Worm (Caenorhabditis elegans) whole organism, L2 larva: ENCODE results near the gene nex-2.

Experiments used
- F13H6.1 ChIP-seq: sonication (generic microtip); optimal IDR thresholded peaks from 2 replicates; lab custom pipeline; 2016; ENCODE audit warnings: missing genetic modification characterization, missing compliant biosample characterization
- R02D3.7 ChIP-seq: fragments of 150-350 bp; optimal IDR thresholded peaks from 2 replicates; lab custom pipeline; 2014; ENCODE audit warnings: missing biosample characterization, missing genetic modification characterization
- Y55F3AM.14 ChIP-seq: fragments of 200-800 bp; sonication (Bioruptor generic); optimal IDR thresholded peaks from 2 replicates; lab custom pipeline; 2018; ENCODE audit warnings: mild to moderate bottlenecking, missing genetic modification characterization, missing compliant biosample characterization
- ZK546.5 ChIP-seq: sonication (generic microtip); optimal IDR thresholded peaks from 2 replicates; lab custom pipeline; 2017; ENCODE audit warnings: missing biosample characterization, missing genetic modification characterization
- alr-1 ChIP-seq: fragments of 150-350 bp; optimal IDR thresholded peaks from 2 replicates; lab custom pipeline; 2014; ENCODE audit warnings: missing biosample characterization, missing genetic modification characterization
- aly-2 ChIP-seq: fragments of 150-350 bp; optimal IDR thresholded peaks from 2 replicates; lab custom pipeline; 2014; ENCODE audit warnings: missing biosample characterization, missing genetic modification characterization
- blmp-1 ChIP-seq: sonication (generic microtip); optimal IDR thresholded peaks from 2 replicates; lab custom pipeline; 2017; ENCODE audit warnings: missing genetic modification characterization, mild to moderate bottlenecking, missing compliant biosample characterization, antibody characterized with exemption, moderate library complexity; ENCODE audit not compliant: insufficient read depth
- ceh-16 ChIP-seq: fragments of 150-350 bp; optimal IDR thresholded peaks from 2 replicates; lab custom pipeline; 2014; ENCODE audit warnings: missing biosample characterization, missing genetic modification characterization
- ceh-82 ChIP-seq: fragments of 150-350 bp; optimal IDR thresholded peaks from 2 replicates; lab custom pipeline; 2014; ENCODE audit warnings: missing biosample characterization, missing genetic modification characterization
- crh-2 ChIP-seq: sonication (generic microtip); optimal IDR thresholded peaks from 2 replicates; lab custom pipeline; 2017; ENCODE audit warnings: missing biosample characterization, missing genetic modification characterization
- egl-27 ChIP-seq: sonication (generic microtip); optimal IDR thresholded peaks from 3 replicates; lab custom pipeline; 2017; ENCODE audit warnings: missing biosample characterization, missing genetic modification reagents, missing genetic modification characterization
- elt-3 ChIP-seq: sonication (generic microtip); optimal IDR thresholded peaks from 2 replicates; lab custom pipeline; 2017; ENCODE audit warnings: missing biosample characterization, missing genetic modification characterization
- gmeb-1 ChIP-seq: fragments of 150-350 bp; optimal IDR thresholded peaks from 2 replicates; lab custom pipeline; 2014; ENCODE audit warnings: missing biosample characterization, missing genetic modification characterization
- lin-39 ChIP-seq: fragments of 150-350 bp; optimal IDR thresholded peaks from 2 replicates; lab custom pipeline; 2014; ENCODE audit warnings: missing biosample characterization, missing genetic modification reagents, missing genetic modification characterization
- lsy-2 ChIP-seq, 2 experiments: fragments of 150-350 bp in 1 of 2; sonication (generic microtip) in 1 of 2; optimal IDR thresholded peaks; 2 replicates each; lab custom pipeline; 2014 to 2017; ENCODE audit warnings: missing biosample characterization in 2 of 2, missing genetic modification characterization in 2 of 2
- mab-5 ChIP-seq: fragments of 150-350 bp; optimal IDR thresholded peaks from 2 replicates; lab custom pipeline; 2014; ENCODE audit warnings: missing biosample characterization, missing genetic modification characterization
- mdl-1 ChIP-seq, 2 experiments: fragments of 150-350 bp in 1 of 2; sonication (generic microtip) in 1 of 2; optimal IDR thresholded peaks; 2 replicates each; lab custom pipeline; 2017; ENCODE audit warnings: missing biosample characterization in 2 of 2, missing genetic modification characterization in 2 of 2
- nhr-10 ChIP-seq: sonication (generic microtip); optimal IDR thresholded peaks from 2 replicates; lab custom pipeline; 2017; ENCODE audit warnings: missing biosample characterization, missing genetic modification characterization
- nhr-12 ChIP-seq: fragments of 150-350 bp; optimal IDR thresholded peaks from 2 replicates; lab custom pipeline; 2014; ENCODE audit warnings: missing biosample characterization, missing genetic modification characterization
- nhr-129 ChIP-seq: fragments of 150-350 bp; optimal IDR thresholded peaks from 2 replicates; lab custom pipeline; 2014; ENCODE audit warnings: missing biosample characterization, missing genetic modification characterization
- nhr-21 ChIP-seq: fragments of 150-350 bp; optimal IDR thresholded peaks from 2 replicates; lab custom pipeline; 2014; ENCODE audit warnings: missing biosample characterization, missing genetic modification characterization
- nhr-237 ChIP-seq: fragments of 150-350 bp; optimal IDR thresholded peaks from 2 replicates; lab custom pipeline; 2014; ENCODE audit warnings: missing biosample characterization, missing genetic modification characterization
- nhr-25 ChIP-seq: fragments of 150-350 bp; sonication (generic microtip); optimal IDR thresholded peaks from 3 replicates; lab custom pipeline; 2014; ENCODE audit warnings: missing biosample characterization, missing genetic modification characterization
- nhr-6 ChIP-seq: fragments of 150-350 bp; optimal IDR thresholded peaks from 2 replicates; lab custom pipeline; 2014; ENCODE audit warnings: missing biosample characterization, missing genetic modification characterization
- sem-4 ChIP-seq: fragments of 150-350 bp; optimal IDR thresholded peaks from 2 replicates; lab custom pipeline; 2014; ENCODE audit warnings: missing biosample characterization, missing genetic modification reagents, missing genetic modification characterization
- skn-1 ChIP-seq: sonication (generic microtip); optimal IDR thresholded peaks from 2 replicates; lab custom pipeline; 2017; ENCODE audit warnings: missing biosample characterization, missing genetic modification characterization
- sma-3 ChIP-seq: sonication (generic microtip); optimal IDR thresholded peaks from 2 replicates; lab custom pipeline; 2016; ENCODE audit warnings: missing genetic modification reagents, missing genetic modification characterization, missing compliant biosample characterization
- sma-9 ChIP-seq, 2 experiments: fragments of 150-350 bp in 1 of 2; sonication (generic microtip) in 1 of 2; optimal IDR thresholded peaks; 2 replicates each; lab custom pipeline; 2014 to 2016; ENCODE audit warnings: missing genetic modification characterization in 2 of 2, mild to moderate bottlenecking in 1 of 2, missing biosample characterization in 1 of 2, missing compliant biosample characterization in 1 of 2, missing genetic modification reagents in 1 of 2, moderate library complexity in 1 of 2
- snpc-4 ChIP-seq: fragments of 150-350 bp; optimal IDR thresholded peaks from 2 replicates; lab custom pipeline; 2014; ENCODE audit warnings: missing biosample characterization, missing genetic modification characterization
- unc-39 ChIP-seq: fragments of 150-350 bp; optimal IDR thresholded peaks from 2 replicates; lab custom pipeline; 2014; ENCODE audit warnings: missing biosample characterization, missing genetic modification characterization
- ztf-1 ChIP-seq: fragments of 200-800 bp; sonication (Bioruptor generic); conservative IDR thresholded peaks from 2 replicates; pipeline ENCODE4 v1.3.6; 2022; ENCODE audit warnings: missing genetic modification characterization, missing compliant biosample characterization
- ztf-4 ChIP-seq: fragments of 150-350 bp; optimal IDR thresholded peaks from 2 replicates; lab custom pipeline; 2014; ENCODE audit warnings: missing biosample characterization, missing genetic modification characterization

nex-2 gene

ce11 chrIII:10284214-10284613, 46.0 kb downstream of the nex-2 start (continued):
- peak; percentile 61 to 92 for TF ChIP-seq mdl-1 (tag; optimal IDR thresholded peaks at IDR 0.05; lab: Kevin White, UChicago)
- TF ChIP-seq alr-1 (tag; lab: Kevin White, UChicago): no peak
- TF ChIP-seq nhr-25 (tag; lab: Kevin White, UChicago): no peak
- no peak for TF ChIP-seq sma-3 (GFP tag; lab: Kevin White, UChicago)
- peak; percentile 48 for TF ChIP-seq sma-9 (GFP tag; optimal IDR thresholded peaks at IDR 0.05; lab: Kevin White, UChicago)
- no peak for TF ChIP-seq sma-9 (tag; optimal IDR thresholded peaks at IDR 0.05; lab: Kevin White, UChicago)
- no peak for TF ChIP-seq lin-39
- TF ChIP-seq nhr-10 (tag; lab: Kevin White, UChicago): no peak
- TF ChIP-seq egl-27 (tag; lab: Kevin White, UChicago): peak; percentile 72
- TF ChIP-seq ztf-1: no peak
- TF ChIP-seq ceh-82 (tag; lab: Kevin White, UChicago): peak; percentile 22
- peak; percentile 57 for TF ChIP-seq crh-2 (tag; lab: Kevin White, UChicago)
- no peak for TF ChIP-seq aly-2 (tag; lab: Kevin White, UChicago)
- TF ChIP-seq nhr-21: no peak
- TF ChIP-seq R02D3.7 (tag; lab: Kevin White, UChicago): no peak
- peak in 1 of 2 experiments; percentile 71 for TF ChIP-seq lsy-2 (tag; optimal IDR thresholded peaks at IDR 0.05; lab: Kevin White, UChicago)
- peak; percentile 56 for TF ChIP-seq sem-4
- no peak for TF ChIP-seq skn-1 (tag; lab: Kevin White, UChicago)
- no peak for TF ChIP-seq snpc-4 (tag; lab: Kevin White, UChicago)
- peak; percentile 17 for TF ChIP-seq nhr-129 (tag; lab: Kevin White, UChicago)
- TF ChIP-seq gmeb-1: no peak
- TF ChIP-seq ztf-4 (tag; lab: Kevin White, UChicago): peak; percentile 15
- no peak for TF ChIP-seq elt-3 (tag; lab: Kevin White, UChicago)
- TF ChIP-seq nhr-237 (tag; lab: Kevin White, UChicago): no peak
- TF ChIP-seq mab-5 (tag; lab: Kevin White, UChicago): peak; percentile 66
- TF ChIP-seq ZK546.5 (tag; lab: Kevin White, UChicago): no peak
- peak; percentile 69 for TF ChIP-seq F13H6.1 (tag; lab: Kevin White, UChicago)

ce11 chrIII:10278826-10279225, 51.4 kb downstream of the nex-2 start, which contains the start of gene pad-2:
Gene pad-2 (plus strand): TSS chrIII:10279126.
- TF ChIP-seq nhr-12 (tag; lab: Kevin White, UChicago) (no peak), nhr-129 (tag; lab: Kevin White, UChicago) (no peak), ceh-16 (tag; lab: Kevin White, UChicago) (no peak), ztf-1 (no peak), R02D3.7 (tag; lab: Kevin White, UChicago) (no peak), F13H6.1 (tag; lab: Kevin White, UChicago) (no peak), nhr-6 (no peak), blmp-1 (tag; lab: Kevin White, UChicago) (no peak), mdl-1 (tag; optimal IDR thresholded peaks at IDR 0.05; lab: Kevin White, UChicago) (no peak), ZK546.5 (tag; lab: Kevin White, UChicago) (no peak), unc-39 (tag; lab: Kevin White, UChicago) (no peak), gmeb-1 (no peak), ceh-82 (tag; lab: Kevin White, UChicago) (no peak), Y55F3AM.14 (no peak)
